Worm (Caenorhabditis elegans) whole organism, young adult: ENCODE results near the gene C16A11.7.

Source experiments
- B0035.1 ChIP-seq: sonication (generic microtip); optimal IDR thresholded peaks from 2 replicates; lab custom pipeline; 2016; ENCODE audit warnings: missing genetic modification characterization, mild to moderate bottlenecking, missing compliant biosample characterization, missing genotype, missing genetic modification reagents
- C06A6.2 ChIP-seq: fragments of 200-800 bp; sonication (Bioruptor generic); conservative IDR thresholded peaks from 2 replicates; pipeline ENCODE4 v1.3.6; 2022; ENCODE audit warnings: missing genetic modification characterization, missing compliant biosample characterization
- C17E4.6 ChIP-seq: fragments of 200-800 bp; sonication (Bioruptor generic); IDR thresholded peaks from 2 replicates; pipeline ENCODE4 v1.3.6; 2022; ENCODE audit warnings: missing genetic modification reagents, missing genetic modification characterization, missing compliant biosample characterization
- F22D6.2 ChIP-seq: sonication (generic microtip); optimal IDR thresholded peaks from 2 replicates; lab custom pipeline; 2016; ENCODE audit warnings: mild to moderate bottlenecking, missing genetic modification characterization, missing compliant biosample characterization
- F33H1.4 ChIP-seq: fragments of 200-800 bp; sonication (Bioruptor generic); IDR thresholded peaks from 2 replicates; pipeline ENCODE4 v1.3.6; 2022; ENCODE audit warnings: missing genetic modification reagents, missing genetic modification characterization, missing compliant biosample characterization
- F57A8.1 ChIP-seq: fragments of 200-800 bp; sonication (Bioruptor generic); optimal IDR thresholded peaks from 2 replicates; lab custom pipeline; 2018; ENCODE audit warnings: mild to moderate bottlenecking, missing genetic modification characterization, moderate library complexity, missing compliant biosample characterization
- K11D2.4 ChIP-seq: fragments of 200-800 bp; sonication (Bioruptor generic); IDR thresholded peaks from 2 replicates; pipeline ENCODE4 v1.3.6; 2022; ENCODE audit warnings: missing genetic modification reagents, missing genetic modification characterization, missing compliant biosample characterization
- Y79H2A.3 ChIP-seq: fragments of 200-800 bp; sonication (Bioruptor generic); conservative IDR thresholded peaks from 2 replicates; pipeline ENCODE4 v1.3.6; 2022; ENCODE audit warnings: missing genetic modification reagents, missing genetic modification characterization, missing compliant biosample characterization
- atf-7 ChIP-seq: sonication (generic microtip); optimal IDR thresholded peaks from 2 replicates; lab custom pipeline; 2017; ENCODE audit warnings: mild to moderate bottlenecking, missing genetic modification characterization, missing compliant biosample characterization
- attf-5 ChIP-seq: fragments of 200-800 bp; sonication (Bioruptor generic); optimal IDR thresholded peaks from 2 replicates; lab custom pipeline; 2018; ENCODE audit warnings: mild to moderate bottlenecking, missing genetic modification characterization, missing compliant biosample characterization
- cebp-1 ChIP-seq, 2 experiments: fragments of 200-800 bp in 1 of 2; sonication (Bioruptor generic) in 1 of 2; sonication (generic microtip) in 1 of 2; IDR thresholded peaks in 1 of 2; optimal IDR thresholded peaks in 1 of 2; 2 replicates each; pipeline versions ENCODE4 v1.3.6 to Lab custom; 2017 to 2022; ENCODE audit warnings: missing compliant biosample characterization in 2 of 2, missing genetic modification characterization in 2 of 2, mild to moderate bottlenecking in 1 of 2, missing genetic modification reagents in 1 of 2, moderate library complexity in 1 of 2
- cebp-2 ChIP-seq: fragments of 200-800 bp; sonication (Bioruptor generic); IDR thresholded peaks from 2 replicates; pipeline ENCODE4 v1.3.6; 2022; ENCODE audit warnings: missing genetic modification characterization, missing compliant biosample characterization
- ekl-4 ChIP-seq: fragments of 200-800 bp; sonication (Bioruptor generic); IDR thresholded peaks from 2 replicates; pipeline ENCODE4 v1.3.6; 2022; ENCODE audit warnings: missing genetic modification reagents, missing genetic modification characterization, missing compliant biosample characterization
- fkh-3 ChIP-seq: sonication (generic microtip); optimal IDR thresholded peaks from 2 replicates; lab custom pipeline; 2016; ENCODE audit warnings: mild to moderate bottlenecking, missing genetic modification characterization, missing compliant biosample characterization
- him-1 ChIP-seq: sonication (generic microtip); optimal IDR thresholded peaks from 2 replicates; lab custom pipeline; 2016; ENCODE audit warnings: missing genotype, missing genetic modification reagents, missing genetic modification characterization, missing compliant biosample characterization
- hlh-12 ChIP-seq: sonication (generic microtip); optimal IDR thresholded peaks from 2 replicates; lab custom pipeline; 2016; ENCODE audit warnings: missing genetic modification characterization, missing compliant biosample characterization
- hrde-1 ChIP-seq: sonication (generic microtip); optimal IDR thresholded peaks from 2 replicates; lab custom pipeline; 2016; ENCODE audit warnings: missing genetic modification characterization, mild to moderate bottlenecking, missing compliant biosample characterization, moderate library complexity, missing genotype, missing genetic modification reagents, borderline replicate concordance
- hsf-1 ChIP-seq: fragments of 200-800 bp; sonication (Bioruptor generic); IDR thresholded peaks from 2 replicates; pipeline ENCODE4 v1.3.6; 2022; ENCODE audit warnings: missing genetic modification reagents, missing genetic modification characterization, missing compliant biosample characterization
- lin-26 ChIP-seq: fragments of 200-800 bp; sonication (Bioruptor generic); IDR thresholded peaks from 2 replicates; pipeline ENCODE4 v1.3.6; 2022; ENCODE audit warnings: missing genetic modification reagents, missing genetic modification characterization, missing compliant biosample characterization
- lin-40 ChIP-seq: sonication (generic microtip); optimal IDR thresholded peaks from 2 replicates; lab custom pipeline; 2016; ENCODE audit warnings: missing genetic modification characterization, mild to moderate bottlenecking, missing compliant biosample characterization, missing genotype, missing genetic modification reagents
- lin-54 ChIP-seq: fragments of 200-800 bp; sonication (Bioruptor generic); optimal IDR thresholded peaks from 2 replicates; lab custom pipeline; 2018; ENCODE audit warnings: mild to moderate bottlenecking, missing genetic modification characterization, missing compliant biosample characterization
- lir-1 ChIP-seq: fragments of 200-800 bp; sonication (Bioruptor generic); conservative IDR thresholded peaks from 2 replicates; pipeline ENCODE4 v1.3.6; 2022; ENCODE audit warnings: missing genetic modification reagents, missing genetic modification characterization, missing compliant biosample characterization
- lsy-27 ChIP-seq: sonication (generic microtip); optimal IDR thresholded peaks from 2 replicates; lab custom pipeline; 2017; ENCODE audit warnings: missing genetic modification characterization, mild to moderate bottlenecking, missing compliant biosample characterization, antibody characterized with exemption, missing genotype, borderline replicate concordance; ENCODE audit not compliant: insufficient read depth
- madf-6 ChIP-seq: fragments of 200-800 bp; sonication (Bioruptor generic); IDR thresholded peaks from 2 replicates; pipeline ENCODE4 v1.3.6; 2022; ENCODE audit warnings: missing genetic modification reagents, missing genetic modification characterization, missing compliant biosample characterization
- nfya-1 ChIP-seq: sonication (generic microtip); optimal IDR thresholded peaks from 2 replicates; lab custom pipeline; 2017; ENCODE audit warnings: antibody characterized with exemption, missing compliant biosample characterization, missing genetic modification characterization, borderline replicate concordance; ENCODE audit not compliant: insufficient read depth
- nfya-2 ChIP-seq: fragments of 200-800 bp; sonication (Bioruptor generic); IDR thresholded peaks from 2 replicates; pipeline ENCODE4 v1.3.6; 2022; ENCODE audit warnings: missing genetic modification reagents, missing genetic modification characterization, missing compliant biosample characterization
- nfyb-1 ChIP-seq: fragments of 200-800 bp; sonication (Bioruptor generic); IDR thresholded peaks from 2 replicates; pipeline ENCODE4 v1.3.6; 2022; ENCODE audit warnings: missing genetic modification reagents, missing genetic modification characterization, missing compliant biosample characterization
- nhr-27 ChIP-seq: fragments of 200-800 bp; sonication (Bioruptor generic); optimal IDR thresholded peaks from 2 replicates; lab custom pipeline; 2018; ENCODE audit warnings: mild to moderate bottlenecking, missing genetic modification characterization, moderate library complexity, missing compliant biosample characterization
- rcor-1 ChIP-seq: fragments of 200-800 bp; sonication (Bioruptor generic); IDR thresholded peaks from 2 replicates; pipeline ENCODE4 v1.3.6; 2022; ENCODE audit warnings: missing genetic modification reagents, missing genetic modification characterization, missing compliant biosample characterization
- sea-2 ChIP-seq: fragments of 200-800 bp; sonication (Bioruptor generic); IDR thresholded peaks from 2 replicates; pipeline ENCODE4 v1.3.6; 2022; ENCODE audit warnings: missing genetic modification characterization, missing compliant biosample characterization
- sptf-2 ChIP-seq: fragments of 200-800 bp; sonication (Bioruptor generic); optimal IDR thresholded peaks from 2 replicates; lab custom pipeline; 2018; ENCODE audit warnings: mild to moderate bottlenecking, missing genetic modification characterization, missing compliant biosample characterization
- tbp1 ChIP-seq: fragments of 200-800 bp; sonication (Bioruptor generic); optimal IDR thresholded peaks from 2 replicates; lab custom pipeline; 2018; ENCODE audit warnings: mild to moderate bottlenecking, missing genetic modification characterization, missing compliant biosample characterization
- unc-62 ChIP-seq: fragments of 150-350 bp; optimal IDR thresholded peaks from 2 replicates; lab custom pipeline; 2014; ENCODE audit warnings: missing biosample characterization, missing genetic modification reagents, missing genetic modification characterization
- xnd-1 ChIP-seq: sonication (generic microtip); optimal IDR thresholded peaks from 2 replicates; lab custom pipeline; 2016; ENCODE audit warnings: missing genotype, missing genetic modification reagents, missing genetic modification characterization, missing compliant biosample characterization
- ztf-25 ChIP-seq: fragments of 200-800 bp; sonication (Bioruptor generic); IDR thresholded peaks from 2 replicates; pipeline ENCODE4 v1.3.6; 2022; ENCODE audit warnings: missing genetic modification reagents, missing genetic modification characterization, missing compliant biosample characterization
- ztf-28 ChIP-seq: fragments of 200-800 bp; sonication (Bioruptor generic); IDR thresholded peaks from 2 replicates; pipeline ENCODE4 v1.3.6; 2022; ENCODE audit warnings: missing genetic modification reagents, missing genetic modification characterization, missing compliant biosample characterization

Gene C16A11.7

DNA sequence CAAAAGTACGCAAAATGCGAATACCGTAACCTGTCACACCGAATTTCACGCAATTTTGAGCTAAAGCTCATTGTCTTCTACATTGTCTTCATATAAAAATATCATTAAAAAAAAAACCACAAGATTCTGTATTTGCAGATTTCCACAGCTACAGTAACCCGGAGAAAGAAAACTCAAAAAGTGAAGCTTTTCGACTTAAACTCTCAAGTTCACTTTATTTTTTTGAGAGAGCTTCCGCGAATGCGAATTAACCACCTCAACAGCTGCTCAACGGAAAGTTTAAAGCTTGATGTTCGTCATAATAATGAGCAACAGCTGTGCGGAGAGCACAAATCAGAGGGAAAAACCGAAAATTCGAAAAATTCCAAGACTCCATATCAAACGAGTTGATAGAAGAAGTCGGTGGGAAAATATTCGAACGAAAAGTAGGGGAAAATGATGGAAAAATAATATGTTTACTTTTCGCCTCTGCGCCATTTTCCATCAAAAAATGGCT lies 36.3 kb upstream of the C16A11.7 start:
- TF ChIP-seq C17E4.6 (GFP tag; lab: Robert Waterston, UW) (no peak), F57A8.1 (no peak), him-1 (no peak), lin-54 (GFP tag; lab: Kevin White, UChicago) (no peak), F33H1.4 (GFP tag; lab: Robert Waterston, UW) (no peak)

DNA sequence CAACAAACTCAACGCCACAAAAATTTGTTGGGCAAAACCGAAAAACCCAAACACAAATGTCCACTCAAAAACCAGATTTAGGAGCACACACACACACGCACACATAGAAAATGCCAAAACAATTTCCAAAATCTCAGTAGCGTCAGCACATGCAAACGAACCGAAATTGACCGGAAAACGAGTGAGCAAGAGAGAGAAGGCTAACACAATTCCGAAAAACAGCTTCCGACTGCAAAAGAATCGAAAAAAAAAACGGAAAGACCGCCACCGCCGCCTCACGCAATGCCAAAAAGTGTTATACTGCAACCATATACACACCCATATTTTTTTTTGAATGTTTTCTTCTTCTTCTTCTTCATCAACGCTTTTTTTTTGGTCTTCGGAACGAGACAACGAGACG lies 35.0 kb upstream of the C16A11.7 start:
- TF ChIP-seq nfya-1 (tag; lab: Kevin White, UChicago) (no peak), xnd-1 (tag; lab: Kevin White, UChicago) (no peak), lin-26 (no peak), nfya-2 (no peak), B0035.1 (tag; lab: Kevin White, UChicago) (no peak), hsf-1 (no peak), tbp1 (no peak), rcor-1 (no peak), hlh-12 (tag; lab: Kevin White, UChicago) (no peak), lir-1 (GFP tag; lab: Robert Waterston, UW) (no peak), K11D2.4 (GFP tag; lab: Robert Waterston, UW) (no peak), F22D6.2 (no peak), sptf-2 (no peak), fkh-3 (tag; lab: Kevin White, UChicago) (no peak), ztf-25 (no peak), cebp-1 (GFP tag; IDR thresholded peaks at IDR 0.05; lab: Robert Waterston, UW) (no peak), cebp-1 (tag; optimal IDR thresholded peaks at IDR 0.05; lab: Kevin White, UChicago) (no peak)
- TF ChIP-seq, all 124 proteins: peak for 0

DNA sequence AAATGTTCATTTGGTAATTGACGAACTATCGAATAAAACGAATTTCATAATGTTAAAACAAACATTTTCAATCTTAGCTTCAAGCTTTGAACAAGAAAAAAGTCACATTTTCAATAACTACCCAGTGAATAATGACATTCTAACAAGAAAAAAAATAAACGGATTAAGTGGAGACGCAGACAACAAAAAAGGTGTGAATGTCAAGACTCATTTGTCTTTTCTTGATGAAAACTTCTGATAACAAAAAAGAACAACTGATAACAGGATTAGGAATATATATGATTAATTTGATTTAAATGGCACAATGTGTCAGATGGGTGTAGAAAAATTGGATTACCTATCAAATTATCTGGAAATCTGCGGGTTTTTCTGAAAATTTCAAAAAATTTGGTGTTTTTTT lies 31.8 kb upstream of the C16A11.7 start:
- TF ChIP-seq madf-6 (no peak), Y79H2A.3 (GFP tag; lab: Robert Waterston, UW) (no peak), cebp-2 (no peak), hrde-1 (no peak)
- TF ChIP-seq, all 124 proteins: peak for 0

DNA sequence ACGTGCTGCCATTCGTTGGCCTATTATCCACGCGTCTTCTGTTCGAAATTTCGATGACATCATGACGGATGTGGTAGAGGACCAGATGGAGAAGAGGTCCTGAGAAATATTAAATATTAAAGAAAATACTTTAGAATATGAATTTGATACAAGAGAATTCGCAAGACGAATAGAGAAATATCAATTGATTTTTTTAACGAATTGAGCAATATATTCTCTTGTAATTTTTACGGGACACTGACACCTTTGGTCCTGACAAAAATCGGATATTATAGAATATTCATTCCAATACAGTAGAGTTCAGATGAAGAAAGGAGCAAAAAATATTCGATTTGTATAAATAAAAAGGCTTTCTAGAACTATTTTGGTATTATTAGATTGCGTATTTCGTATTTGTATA lies 31.4 kb upstream of the C16A11.7 start, which contains the start of gene C01F1.6:
TSS of gene C01F1.6 (minus strand) at position 101 of the 400 bp plus-strand sequence.
- no peak for TF ChIP-seq lin-40
- TF ChIP-seq him-1: no peak
- no peak for TF ChIP-seq unc-62 (GFP tag; lab: Kevin White, UChicago)
- TF ChIP-seq hlh-12 (tag; lab: Kevin White, UChicago): no peak
- no peak for TF ChIP-seq ekl-4 (GFP tag; lab: Robert Waterston, UW)
- no peak for TF ChIP-seq rcor-1
- no peak for TF ChIP-seq nhr-27 (tag; lab: Kevin White, UChicago)
- no peak for TF ChIP-seq ztf-28 (GFP tag; lab: Robert Waterston, UW)
- no peak for TF ChIP-seq C06A6.2 (GFP tag; lab: Robert Waterston, UW)
- no peak for TF ChIP-seq lsy-27 (tag; lab: Kevin White, UChicago)

DNA sequence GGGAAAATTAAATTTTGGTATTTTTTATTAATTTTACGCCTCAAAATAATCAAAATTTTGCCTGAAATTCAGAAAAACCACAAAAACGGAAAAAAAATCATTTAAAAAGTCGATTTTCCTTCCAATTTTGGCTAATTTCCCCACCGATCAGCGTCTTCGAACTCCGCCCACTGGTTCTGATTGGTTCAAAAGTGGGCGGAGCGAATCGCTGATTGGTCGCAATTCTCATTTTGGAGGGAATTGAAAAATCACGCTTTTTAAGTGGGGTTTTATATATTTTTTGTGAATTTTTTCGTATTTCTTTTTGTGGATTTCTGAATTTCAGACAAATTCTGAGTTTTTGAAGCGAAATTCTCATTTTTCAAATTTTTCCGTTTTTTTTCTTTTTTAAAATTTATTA lies 30.2 kb upstream of the C16A11.7 start:
- TF ChIP-seq sea-2 (GFP tag; lab: Robert Waterston, UW) (no peak), atf-7 (tag; lab: Kevin White, UChicago) (no peak), nfyb-1 (GFP tag; lab: Robert Waterston, UW) (0 out of 2 replicates have a peak, but pooled peaks have one; percentile 31), attf-5 (GFP tag; lab: Kevin White, UChicago) (no peak), lin-40 (no peak)
